Worm (Caenorhabditis elegans) whole organism, L1 larva: ENCODE data around the gene C03B1.2.

Source experiments
- F16B12.6 ChIP-seq: fragments of 150-350 bp; optimal IDR thresholded peaks from 2 replicates; lab custom pipeline; 2014; ENCODE audit warnings: missing biosample characterization, missing genetic modification characterization
- egl-27 ChIP-seq, 2 experiments: fragments of 150-350 bp in 1 of 2; sonication (generic microtip); optimal IDR thresholded peaks; 3 replicates each; lab custom pipeline; 2017 to 2018; ENCODE audit warnings: missing biosample characterization in 2 of 2, missing genetic modification characterization in 2 of 2, missing genetic modification reagents in 2 of 2
- lsy-2 ChIP-seq, 2 experiments: fragments of 150-350 bp; optimal IDR thresholded peaks; 2 replicates each; lab custom pipeline; 2014; ENCODE audit warnings: missing biosample characterization in 2 of 2, missing genetic modification characterization in 2 of 2
- nhr-11 ChIP-seq: fragments of 150-350 bp; optimal IDR thresholded peaks from 2 replicates; lab custom pipeline; 2014; ENCODE audit warnings: missing biosample characterization, missing genetic modification characterization
- nhr-76 ChIP-seq: sonication (generic microtip); optimal IDR thresholded peaks from 2 replicates; lab custom pipeline; 2017; ENCODE audit warnings: missing biosample characterization, missing genetic modification characterization
- pqm-1 ChIP-seq: sonication (generic microtip); optimal IDR thresholded peaks from 3 replicates; lab custom pipeline; 2017; ENCODE audit warnings: missing biosample characterization, missing genetic modification characterization
- rnt-1 ChIP-seq: sonication (generic microtip); optimal IDR thresholded peaks from 2 replicates; lab custom pipeline; 2016; ENCODE audit warnings: mild to moderate bottlenecking, missing genetic modification characterization, moderate library complexity, missing compliant biosample characterization
- skn-1 ChIP-seq: fragments of 150-350 bp; optimal IDR thresholded peaks from 2 replicates; lab custom pipeline; 2014; ENCODE audit warnings: missing biosample characterization, missing genetic modification characterization
- unc-86 ChIP-seq: sonication (generic microtip); optimal IDR thresholded peaks from 2 replicates; lab custom pipeline; 2016; ENCODE audit warnings: missing genetic modification characterization, missing compliant biosample characterization
- ztf-11 ChIP-seq, 2 experiments: sonication (generic microtip); optimal IDR thresholded peaks; 2 replicates each; lab custom pipeline; 2016 to 2017; ENCODE audit warnings: missing genetic modification characterization in 2 of 2, missing biosample characterization in 1 of 2, missing compliant biosample characterization in 1 of 2

- TF ChIP-seq egl-27 (tag; optimal IDR thresholded peaks at IDR 0.05; lab: Kevin White, UChicago) (no peak), rnt-1 (tag; lab: Kevin White, UChicago) (no peak), ztf-11 (tag; optimal IDR thresholded peaks at IDR 0.05; lab: Kevin White, UChicago) (no peak), F16B12.6 (tag; lab: Kevin White, UChicago) (no peak), skn-1 (tag; lab: Kevin White, UChicago) (no peak), nhr-11 (tag; lab: Kevin White, UChicago) (no peak), lsy-2 (tag; optimal IDR thresholded peaks at IDR 0.05; lab: Kevin White, UChicago) (no peak), pqm-1 (tag; lab: Kevin White, UChicago) (no peak), nhr-76 (no peak), unc-86 (no peak)
Observed at ce11 chrX:6353763-6354162, 16.1 kb upstream of the C03B1.2 start.
